Worm (Caenorhabditis elegans): ENCODE results near the gene spin-3.

DNA sequence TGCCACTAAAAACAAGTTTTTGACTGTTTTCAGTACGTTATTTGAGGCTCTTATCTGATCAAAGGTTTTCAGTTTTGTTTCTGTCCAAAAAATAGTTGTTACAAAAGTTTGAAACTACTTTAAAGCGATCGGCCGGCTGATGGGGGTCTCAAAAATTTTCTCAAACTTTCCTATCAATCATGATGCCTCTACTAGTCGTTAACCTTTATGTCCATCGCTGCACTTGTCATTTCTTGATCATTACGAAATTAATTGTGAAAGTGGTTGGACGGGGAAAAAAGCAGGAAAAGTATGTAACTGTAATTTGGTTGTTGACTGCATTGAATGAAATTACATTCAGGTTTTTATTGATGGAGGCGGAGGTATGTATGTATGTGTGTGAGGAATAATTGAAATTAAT lies 29.8 kb downstream of the spin-3 start:
- TF ChIP-seq zip-4 (GFP tag; optimal IDR thresholded peaks at IDR 0.05) = no peak
- TF ChIP-seq lin-39 (tag; optimal IDR thresholded peaks at IDR 0.05) = no peak
- no peak for TF ChIP-seq sup-37 (GFP tag; optimal IDR thresholded peaks at IDR 0.05)
- TF ChIP-seq snpc-4 (tag; optimal IDR thresholded peaks at IDR 0.05) = no peak
- TF ChIP-seq unc-62 (GFP tag; optimal IDR thresholded peaks at IDR 0.05) = no peak
- no peak for TF ChIP-seq nhr-12 (tag; optimal IDR thresholded peaks at IDR 0.05)
- no peak for TF ChIP-seq mdl-1 (tag; optimal IDR thresholded peaks at IDR 0.05)
- TF ChIP-seq ama-1 (optimal IDR thresholded peaks at IDR 0.05) = no peak
- TF ChIP-seq mef-2 (tag; optimal IDR thresholded peaks at IDR 0.05) = no peak
- TF ChIP-seq lsy-2 (tag; optimal IDR thresholded peaks at IDR 0.05) = no peak
- TF ChIP-seq lin-13 (GFP tag; optimal IDR thresholded peaks at IDR 0.05) = no peak
- no peak for TF ChIP-seq nhr-11 (tag; optimal IDR thresholded peaks at IDR 0.05)
